Worm (Caenorhabditis elegans) whole organism, late embryonic: ENCODE measurements around the gene daf-10.

Source experiments
- F13H6.1 ChIP-seq: sonication (generic microtip); optimal IDR thresholded peaks from 2 replicates; lab custom pipeline; 2016; ENCODE audit warnings: missing genetic modification characterization, missing compliant biosample characterization
- T23F11.4 ChIP-seq: fragments of 200-800 bp; sonication (Bioruptor generic); optimal IDR thresholded peaks from 2 replicates; lab custom pipeline; 2018; ENCODE audit warnings: mild to moderate bottlenecking, missing genetic modification characterization, missing compliant biosample characterization
- ahr-1 ChIP-seq: sonication (generic microtip); optimal IDR thresholded peaks from 2 replicates; lab custom pipeline; 2016; ENCODE audit warnings: missing genetic modification characterization, missing compliant biosample characterization
- ceh-14 ChIP-seq: sonication (generic microtip); optimal IDR thresholded peaks from 2 replicates; lab custom pipeline; 2016; ENCODE audit warnings: missing genotype, missing genetic modification characterization, missing compliant biosample characterization
- ceh-18 ChIP-seq: sonication (generic microtip); optimal IDR thresholded peaks from 2 replicates; lab custom pipeline; 2016; ENCODE audit warnings: missing genetic modification characterization, missing compliant biosample characterization
- ceh-19 ChIP-seq: fragments of 200-800 bp; sonication (Bioruptor generic); optimal IDR thresholded peaks from 2 replicates; lab custom pipeline; 2018; ENCODE audit warnings: mild to moderate bottlenecking, missing genetic modification characterization, missing compliant biosample characterization
- ceh-22 ChIP-seq: sonication (generic microtip); optimal IDR thresholded peaks from 2 replicates; lab custom pipeline; 2017; ENCODE audit warnings: missing biosample characterization, missing genetic modification characterization
- ceh-24 ChIP-seq: sonication (generic microtip); optimal IDR thresholded peaks from 2 replicates; lab custom pipeline; 2016; ENCODE audit warnings: mild to moderate bottlenecking, missing genetic modification characterization, missing compliant biosample characterization
- ceh-30 ChIP-seq: fragments of 150-350 bp; optimal IDR thresholded peaks from 2 replicates; lab custom pipeline; 2014; ENCODE audit warnings: missing biosample characterization, missing genetic modification characterization
- ceh-9 ChIP-seq: sonication (generic microtip); optimal IDR thresholded peaks from 2 replicates; lab custom pipeline; 2016; ENCODE audit warnings: mild to moderate bottlenecking, missing genetic modification characterization, inconsistent platforms, missing compliant biosample characterization
- dmd-4 ChIP-seq: sonication (generic microtip); optimal IDR thresholded peaks from 2 replicates; lab custom pipeline; 2016; ENCODE audit warnings: borderline replicate concordance, missing genetic modification characterization, missing compliant biosample characterization
- dve-1 ChIP-seq: sonication (generic microtip); optimal IDR thresholded peaks from 2 replicates; lab custom pipeline; 2017; ENCODE audit warnings: antibody characterized with exemption, mild to moderate bottlenecking, missing genetic modification characterization, missing compliant biosample characterization
- elt-2 ChIP-seq: sonication (generic microtip); optimal IDR thresholded peaks from 2 replicates; lab custom pipeline; 2016; ENCODE audit warnings: missing genetic modification reagents, missing genetic modification characterization, missing compliant biosample characterization
- elt-4 ChIP-seq: sonication (generic microtip); optimal IDR thresholded peaks from 2 replicates; lab custom pipeline; 2016; ENCODE audit warnings: missing genetic modification characterization, missing compliant biosample characterization
- fax-1 ChIP-seq: sonication (generic microtip); optimal IDR thresholded peaks from 2 replicates; lab custom pipeline; 2016; ENCODE audit warnings: missing genotype, missing genetic modification characterization, missing compliant biosample characterization
- fkh-10 ChIP-seq: fragments of 150-350 bp; optimal IDR thresholded peaks from 2 replicates; lab custom pipeline; 2014; ENCODE audit warnings: missing biosample characterization, missing genetic modification reagents, missing genetic modification characterization
- fkh-6 ChIP-seq: sonication (generic microtip); optimal IDR thresholded peaks from 2 replicates; lab custom pipeline; 2016; ENCODE audit warnings: missing genetic modification characterization, missing compliant biosample characterization
- gmeb-2 ChIP-seq: sonication (generic microtip); optimal IDR thresholded peaks from 2 replicates; lab custom pipeline; 2016; ENCODE audit warnings: missing genetic modification characterization, inconsistent platforms, missing compliant biosample characterization
- hlh-30 ChIP-seq: sonication (generic microtip); optimal IDR thresholded peaks from 2 replicates; lab custom pipeline; 2017; ENCODE audit warnings: antibody characterized with exemption, missing genetic modification characterization, missing compliant biosample characterization; ENCODE audit not compliant: insufficient read depth
- hlh-8 ChIP-seq: sonication (generic microtip); optimal IDR thresholded peaks from 2 replicates; lab custom pipeline; 2016; ENCODE audit warnings: missing genotype, missing genetic modification characterization, missing compliant biosample characterization
- lim-6 ChIP-seq: sonication (generic microtip); optimal IDR thresholded peaks from 2 replicates; lab custom pipeline; 2016; ENCODE audit warnings: missing genetic modification characterization, missing compliant biosample characterization
- mec-3 ChIP-seq: sonication (generic microtip); optimal IDR thresholded peaks from 2 replicates; lab custom pipeline; 2016; ENCODE audit warnings: borderline replicate concordance, missing genetic modification characterization, missing compliant biosample characterization
- nfya-1 ChIP-seq: sonication (generic microtip); optimal IDR thresholded peaks from 2 replicates; lab custom pipeline; 2017; ENCODE audit warnings: missing genetic modification characterization, mild to moderate bottlenecking, missing compliant biosample characterization, antibody characterized with exemption, moderate library complexity
- nhr-232 ChIP-seq: sonication (generic microtip); optimal IDR thresholded peaks from 2 replicates; lab custom pipeline; 2016; ENCODE audit warnings: missing genetic modification characterization, missing compliant biosample characterization
- npax-4 ChIP-seq: sonication (generic microtip); optimal IDR thresholded peaks from 2 replicates; lab custom pipeline; 2016; ENCODE audit warnings: missing genetic modification characterization, missing compliant biosample characterization
- odd-2 ChIP-seq: sonication (generic microtip); optimal IDR thresholded peaks from 2 replicates; lab custom pipeline; 2017; ENCODE audit warnings: antibody characterized with exemption, mild to moderate bottlenecking, missing genetic modification characterization, missing compliant biosample characterization
- pag-3 ChIP-seq: sonication (generic microtip); optimal IDR thresholded peaks from 2 replicates; lab custom pipeline; 2016; ENCODE audit warnings: missing compliant biosample characterization, missing genetic modification characterization, borderline replicate concordance
- pat-9 ChIP-seq: fragments of 200-800 bp; sonication (Bioruptor generic); optimal IDR thresholded peaks from 2 replicates; lab custom pipeline; 2018; ENCODE audit warnings: mild to moderate bottlenecking, missing genetic modification characterization, moderate library complexity, missing compliant biosample characterization
- pax-1 ChIP-seq: fragments of 150-350 bp; optimal IDR thresholded peaks from 2 replicates; lab custom pipeline; 2014; ENCODE audit warnings: missing biosample characterization, missing genetic modification characterization
- pha-2 ChIP-seq: sonication (generic microtip); optimal IDR thresholded peaks from 2 replicates; lab custom pipeline; 2017; ENCODE audit warnings: mild to moderate bottlenecking, missing genetic modification characterization, missing compliant biosample characterization
- pha-4 ChIP-seq: fragments of 150-350 bp; optimal IDR thresholded peaks from 2 replicates; lab custom pipeline; 2018; ENCODE audit warnings: missing biosample characterization, missing genetic modification reagents, missing genetic modification characterization
- pqm-1 ChIP-seq: sonication (generic microtip); optimal IDR thresholded peaks from 2 replicates; lab custom pipeline; 2016; ENCODE audit warnings: missing genetic modification characterization, missing compliant biosample characterization
- rnt-1 ChIP-seq: sonication (generic microtip); optimal IDR thresholded peaks from 2 replicates; lab custom pipeline; 2016; ENCODE audit warnings: missing genetic modification characterization, missing compliant biosample characterization
- sox-2 ChIP-seq: fragments of 200-800 bp; sonication (Bioruptor generic); IDR thresholded peaks from 2 replicates; pipeline ENCODE4 v1.3.6; 2022; ENCODE audit warnings: missing genetic modification reagents, missing genetic modification characterization, missing compliant biosample characterization
- syd-9 ChIP-seq: sonication (generic microtip); optimal IDR thresholded peaks from 2 replicates; lab custom pipeline; 2016; ENCODE audit warnings: mild to moderate bottlenecking, missing genetic modification characterization, moderate library complexity, missing compliant biosample characterization
- tbx-2 ChIP-seq: sonication (generic microtip); optimal IDR thresholded peaks from 2 replicates; lab custom pipeline; 2016; ENCODE audit warnings: missing genetic modification characterization, missing compliant biosample characterization
- tbx-7 ChIP-seq: sonication (generic microtip); optimal IDR thresholded peaks from 2 replicates; lab custom pipeline; 2016; ENCODE audit warnings: missing genotype, missing genetic modification characterization, missing compliant biosample characterization
- ttx-3 ChIP-seq: sonication (generic microtip); optimal IDR thresholded peaks from 2 replicates; lab custom pipeline; 2016; ENCODE audit warnings: missing genetic modification reagents, missing genetic modification characterization, missing compliant biosample characterization
- unc-42 ChIP-seq: sonication (generic microtip); optimal IDR thresholded peaks from 2 replicates; lab custom pipeline; 2016; ENCODE audit warnings: missing genotype, missing genetic modification characterization, missing compliant biosample characterization
- ztf-16 ChIP-seq: sonication (generic microtip); optimal IDR thresholded peaks from 2 replicates; lab custom pipeline; 2017; ENCODE audit warnings: missing genetic modification characterization, missing compliant biosample characterization

The daf-10 gene

DNA sequence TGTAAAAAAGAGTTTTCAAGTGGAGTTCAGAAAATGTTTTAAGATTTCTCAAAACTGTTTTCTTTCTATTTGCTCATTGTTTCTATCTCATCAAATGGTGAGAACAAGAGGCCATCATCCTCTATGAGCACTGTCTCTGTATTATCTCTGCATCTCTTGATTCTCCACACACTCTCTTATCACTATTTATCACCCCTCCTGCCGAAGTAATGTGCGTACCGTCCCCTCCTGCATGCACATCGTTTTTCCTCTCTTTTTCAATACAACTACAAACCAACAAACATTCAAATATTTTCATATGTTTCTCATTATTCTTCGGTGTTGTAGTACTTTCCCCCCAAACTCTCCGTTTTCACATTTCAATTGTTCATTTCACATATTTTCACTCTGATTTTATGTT is 29.6 kb downstream of the daf-10 start:
- no peak for TF ChIP-seq ahr-1 (tag; lab: Kevin White, UChicago)
- TF ChIP-seq nhr-232 (tag; lab: Kevin White, UChicago) = no peak
- TF ChIP-seq rnt-1 (tag; lab: Kevin White, UChicago) = no peak
- no peak for TF ChIP-seq pha-2 (tag; lab: Kevin White, UChicago)
- no peak for TF ChIP-seq pqm-1
- TF ChIP-seq, all 69 proteins: peak for 0

ce11 chrIV:9114078-9114477 is 31.9 kb downstream of the daf-10 start:
- no peak for TF ChIP-seq ceh-22
- TF ChIP-seq pax-1 (tag; lab: Kevin White, UChicago) = no peak
- no peak for TF ChIP-seq hlh-8 (tag; lab: Kevin White, UChicago)
- no peak for TF ChIP-seq syd-9 (tag; lab: Kevin White, UChicago)
- TF ChIP-seq nfya-1 (tag; lab: Kevin White, UChicago) = no peak
- no peak for TF ChIP-seq pag-3 (tag; lab: Kevin White, UChicago)
- TF ChIP-seq elt-4 (tag; lab: Kevin White, UChicago) = no peak
- no peak for TF ChIP-seq lim-6 (tag; lab: Kevin White, UChicago)
- TF ChIP-seq fkh-6 = no peak
- no peak for TF ChIP-seq ceh-9
- TF ChIP-seq npax-4 (tag; lab: Kevin White, UChicago) = no peak
- TF ChIP-seq tbx-7 = no peak
- no peak for TF ChIP-seq ahr-1 (tag; lab: Kevin White, UChicago)
- TF ChIP-seq F13H6.1 (tag; lab: Kevin White, UChicago) = no peak
- TF ChIP-seq tbx-2 (tag; lab: Kevin White, UChicago) = no peak
- no peak for TF ChIP-seq hlh-30 (tag; lab: Kevin White, UChicago)
- no peak for TF ChIP-seq ztf-16 (tag; lab: Kevin White, UChicago)
- no peak for TF ChIP-seq dmd-4 (tag; lab: Kevin White, UChicago)
- no peak for TF ChIP-seq gmeb-2 (tag; lab: Kevin White, UChicago)
- TF ChIP-seq, all 69 proteins: peak for 0

DNA sequence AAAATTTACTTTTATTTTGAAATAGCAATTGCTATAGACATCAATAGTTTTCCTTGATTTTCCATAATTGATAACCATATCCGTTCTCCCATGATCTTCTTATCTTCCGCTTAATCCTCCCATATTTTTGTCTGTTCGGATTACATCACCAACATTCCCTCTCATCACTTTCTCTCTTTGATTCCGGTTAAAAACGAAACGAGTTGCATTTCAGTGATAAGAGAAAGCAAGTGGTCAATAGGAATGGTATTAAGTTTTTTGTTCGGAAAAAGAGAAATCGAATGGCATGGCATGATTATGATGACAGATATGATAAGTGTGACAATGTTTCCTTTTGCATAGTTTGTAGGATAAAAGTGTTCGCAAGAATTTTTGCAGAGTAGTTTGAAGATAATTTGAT is 34.0 kb downstream of the daf-10 start:
- TF ChIP-seq pax-1 (tag; lab: Kevin White, UChicago) (no peak), dve-1 (tag; lab: Kevin White, UChicago) (no peak), T23F11.4 (GFP tag; lab: Kevin White, UChicago) (no peak), odd-2 (tag; lab: Kevin White, UChicago) (no peak), sox-2 (GFP tag; lab: Robert Waterston, UW) (no peak), fkh-10 (GFP tag; lab: Kevin White, UChicago) (no peak), elt-4 (tag; lab: Kevin White, UChicago) (no peak)

- TF ChIP-seq ceh-18 (tag; lab: Kevin White, UChicago) (no peak), nhr-232 (tag; lab: Kevin White, UChicago) (no peak), unc-42 (tag; lab: Kevin White, UChicago) (no peak), fax-1 (tag; lab: Kevin White, UChicago) (no peak), fkh-10 (GFP tag; lab: Kevin White, UChicago) (no peak), ttx-3 (tag; lab: Kevin White, UChicago) (no peak), ceh-30 (no peak), ceh-24 (tag; lab: Kevin White, UChicago) (no peak), rnt-1 (tag; lab: Kevin White, UChicago) (no peak), mec-3 (no peak), elt-2 (tag; lab: Kevin White, UChicago) (no peak), ceh-19 (GFP tag; lab: Kevin White, UChicago) (no peak), pha-4 (tag; lab: Kevin White, UChicago) (no peak), gmeb-2 (tag; lab: Kevin White, UChicago) (no peak), hlh-8 (tag; lab: Kevin White, UChicago) (no peak), pat-9 (tag; lab: Kevin White, UChicago) (no peak), ceh-14 (tag; lab: Kevin White, UChicago) (no peak)
- TF ChIP-seq, all 69 proteins: peak for 0
These were observed 37.4 kb downstream of the daf-10 start, which contains the start of gene aly-1 for ce11 chrIV:9108631-9109030. Gene aly-1 (plus strand): TSS chrIV:9108931.
